Worm (Caenorhabditis elegans) whole organism, L3 larva: ENCODE results near the gene F30H5.5.

ENCODE experiments used
- ZK546.5 ChIP-seq: sonication (generic microtip); optimal IDR thresholded peaks from 2 replicates; lab custom pipeline; 2017; ENCODE audit warnings: missing biosample characterization, missing genetic modification characterization
- daf-12 ChIP-seq: fragments of 150-350 bp; optimal IDR thresholded peaks from 2 replicates; lab custom pipeline; 2014; ENCODE audit warnings: missing biosample characterization, missing genetic modification reagents, missing genetic modification characterization
- fkh-2 ChIP-seq: fragments of 150-350 bp; optimal IDR thresholded peaks from 2 replicates; lab custom pipeline; 2014; ENCODE audit warnings: missing biosample characterization, missing genetic modification reagents, missing genetic modification characterization
- lin-39 ChIP-seq: fragments of 150-350 bp; optimal IDR thresholded peaks from 2 replicates; lab custom pipeline; 2018; ENCODE audit warnings: missing biosample characterization, missing genetic modification reagents, missing genetic modification characterization
- nhr-11 ChIP-seq: fragments of 150-350 bp; optimal IDR thresholded peaks from 2 replicates; lab custom pipeline; 2014; ENCODE audit warnings: missing biosample characterization, missing genetic modification characterization
- unc-62 ChIP-seq: fragments of 150-350 bp; sonication (generic microtip); optimal IDR thresholded peaks from 4 replicates; lab custom pipeline; 2014; ENCODE audit warnings: missing biosample characterization, missing genetic modification reagents, missing genetic modification characterization

ce11 chrIII:502583-502982 is 14.0 kb downstream of the F30H5.5 start:
- TF ChIP-seq unc-62 (GFP tag; lab: Kevin White, UChicago) (no peak), daf-12 (tag; lab: Kevin White, UChicago) (no peak), nhr-11 (no peak), ZK546.5 (tag; lab: Kevin White, UChicago) (no peak), lin-39 (tag; lab: Kevin White, UChicago) (peak; percentile 95), fkh-2 (tag; lab: Kevin White, UChicago) (no peak)
